Fruit fly (Drosophila melanogaster) whole organism, embryonic: ENCODE results near the gene CG10301.

Source experiments
- B-H1 ChIP-seq: fragments of 200-800 bp; sonication (Bioruptor generic); IDR thresholded peaks from 3 replicates; pipeline ENCODE4 v1.3.6; 2022; ENCODE audit warnings: missing biosample characterization, missing genetic modification characterization
- CG10267 ChIP-seq: fragments of 200-800 bp; sonication (Bioruptor generic); optimal IDR thresholded peaks from 2 replicates; lab custom pipeline; 2018; ENCODE audit warnings: missing biosample characterization, mild to moderate bottlenecking, missing genetic modification characterization, moderate library complexity
- CG10366 ChIP-seq: fragments of 200-800 bp; sonication (Bioruptor generic); IDR thresholded peaks from 2 replicates; pipeline ENCODE4 v1.3.6; 2022; ENCODE audit warnings: missing biosample characterization, missing genetic modification characterization
- CG10462 ChIP-seq: fragments of 200-800 bp; sonication (Bioruptor generic); optimal IDR thresholded peaks from 2 replicates; lab custom pipeline; 2016; ENCODE audit warnings: missing biosample characterization, missing genetic modification characterization
- CG11696 ChIP-seq: fragments of 200-800 bp; sonication (Bioruptor generic); IDR thresholded peaks from 2 replicates; pipeline ENCODE4 v1.3.6; 2022; ENCODE audit warnings: missing biosample characterization, missing genetic modification characterization
- CG12155 ChIP-seq: fragments of 200-800 bp; sonication (Bioruptor generic); optimal IDR thresholded peaks from 3 replicates; lab custom pipeline; 2016; ENCODE audit warnings: missing biosample characterization, missing genetic modification characterization
- CG12744 ChIP-seq: fragments of 200-800 bp; sonication (Bioruptor generic); optimal IDR thresholded peaks from 2 replicates; lab custom pipeline; 2016; ENCODE audit warnings: missing biosample characterization, missing genetic modification characterization
- CG1529 ChIP-seq: fragments of 200-800 bp; sonication (Bioruptor generic); optimal IDR thresholded peaks from 3 replicates; lab custom pipeline; 2018; ENCODE audit warnings: missing biosample characterization, missing genetic modification characterization
- CG18262 ChIP-seq: fragments of 200-800 bp; optimal IDR thresholded peaks from 3 replicates; lab custom pipeline; 2019; ENCODE audit warnings: missing biosample characterization, mild to moderate bottlenecking, missing genetic modification characterization, moderate library complexity
- CG2120 ChIP-seq: fragments of 200-800 bp; sonication (Bioruptor generic); optimal IDR thresholded peaks from 3 replicates; lab custom pipeline; 2016; ENCODE audit warnings: missing biosample characterization, missing genetic modification characterization
- CG31441 ChIP-seq: fragments of 200-800 bp; sonication (Bioruptor generic); IDR thresholded peaks from 2 replicates; pipeline ENCODE4 v1.3.6; 2022; ENCODE audit warnings: missing biosample characterization, missing genetic modification characterization
- CG32772 ChIP-seq: fragments of 200-800 bp; sonication (Bioruptor generic); IDR thresholded peaks from 2 replicates; pipeline ENCODE4 v1.3.6; 2022; ENCODE audit warnings: missing biosample characterization, missing genetic modification characterization
- CG7556 ChIP-seq: fragments of 200-800 bp; sonication (Bioruptor generic); optimal IDR thresholded peaks from 2 replicates; lab custom pipeline; 2017; ENCODE audit warnings: missing biosample characterization, mild to moderate bottlenecking, missing genetic modification characterization
- CG9797 ChIP-seq: fragments of 200-800 bp; sonication (Bioruptor generic); optimal IDR thresholded peaks from 3 replicates; lab custom pipeline; 2018; ENCODE audit warnings: missing biosample characterization, mild to moderate bottlenecking, missing genetic modification characterization
- D ChIP-seq, 2 experiments: fragments of 200-800 bp in 1 of 2; fragments of >200 bp in 1 of 2; sonication (Bioruptor generic) in 1 of 2; optimal IDR thresholded peaks; 2 replicates in 1 of 2; 3 replicates in 1 of 2; lab custom pipeline; 2017; ENCODE audit warnings: mild to moderate bottlenecking in 1 of 2, missing biosample characterization in 1 of 2, missing genetic modification characterization in 1 of 2, missing genetic modification reagents in 1 of 2
- D19A ChIP-seq: fragments of 200-800 bp; optimal IDR thresholded peaks from 3 replicates; lab custom pipeline; 2019; ENCODE audit warnings: missing biosample characterization, mild to moderate bottlenecking, missing genetic modification characterization, moderate library complexity
- ERR ChIP-seq: fragments of 200-800 bp; sonication (Bioruptor generic); optimal IDR thresholded peaks from 2 replicates; lab custom pipeline; 2016; ENCODE audit warnings: missing biosample characterization, missing genetic modification characterization
- Hr3 ChIP-seq: fragments of 200-800 bp; sonication (Bioruptor generic); optimal IDR thresholded peaks from 3 replicates; lab custom pipeline; 2016; ENCODE audit warnings: missing biosample characterization, missing genetic modification characterization
- Jarid2 ChIP-seq: fragments of 200-800 bp; sonication (Bioruptor generic); optimal IDR thresholded peaks from 3 replicates; lab custom pipeline; 2017; ENCODE audit warnings: mild to moderate bottlenecking, missing biosample characterization, missing genetic modification reagents, missing genetic modification characterization
- Meics ChIP-seq: fragments of 200-800 bp; sonication (Bioruptor generic); optimal IDR thresholded peaks from 2 replicates; lab custom pipeline; 2017; ENCODE audit warnings: missing biosample characterization, mild to moderate bottlenecking, missing genetic modification characterization
- Pdp1 ChIP-seq, 2 experiments: fragments of 200-800 bp; sonication (Bioruptor generic); optimal IDR thresholded peaks; 3 replicates each; lab custom pipeline; 2016; ENCODE audit warnings: missing biosample characterization in 2 of 2, missing genetic modification characterization in 2 of 2, mild to moderate bottlenecking in 1 of 2, moderate library complexity in 1 of 2
- Side ChIP-seq: fragments of 200-800 bp; sonication (Bioruptor generic); optimal IDR thresholded peaks from 2 replicates; lab custom pipeline; 2016; ENCODE audit warnings: missing biosample characterization, missing genetic modification characterization
- Six4 ChIP-seq: fragments of 200-800 bp; sonication (Bioruptor generic); optimal IDR thresholded peaks from 2 replicates; lab custom pipeline; 2016; ENCODE audit warnings: missing biosample characterization, missing genetic modification characterization
- Sox102F ChIP-seq: fragments of 200-800 bp; sonication (Bioruptor generic); optimal IDR thresholded peaks from 2 replicates; lab custom pipeline; 2018; ENCODE audit warnings: missing biosample characterization, mild to moderate bottlenecking, missing genetic modification characterization, moderate library complexity
- Spps ChIP-seq: fragments of 200-800 bp; sonication (Bioruptor generic); optimal IDR thresholded peaks from 2 replicates; lab custom pipeline; 2018; ENCODE audit warnings: missing biosample characterization, mild to moderate bottlenecking, missing genetic modification characterization
- Usf ChIP-seq: fragments of 200-800 bp; sonication (Bioruptor generic); optimal IDR thresholded peaks from 2 replicates; lab custom pipeline; 2017; ENCODE audit warnings: missing genotype, missing biosample characterization, missing genetic modification characterization
- abd-A ChIP-seq: fragments of 200-800 bp; sonication (Bioruptor generic); optimal IDR thresholded peaks from 3 replicates; lab custom pipeline; 2019; ENCODE audit warnings: missing biosample characterization, mild to moderate bottlenecking, missing genetic modification characterization, moderate library complexity
- bbx ChIP-seq: fragments of 200-800 bp; sonication (Bioruptor generic); IDR thresholded peaks from 2 replicates; pipeline ENCODE4 v1.3.6; 2022; ENCODE audit warnings: missing biosample characterization, missing genetic modification characterization; ENCODE audit not compliant: partially characterized antibody
- chif ChIP-seq, 2 experiments: fragments of 200-800 bp; sonication (Bioruptor generic); optimal IDR thresholded peaks; 3 replicates each; lab custom pipeline; 2016; ENCODE audit warnings: missing biosample characterization in 2 of 2, missing genetic modification characterization in 2 of 2
- ci ChIP-seq: fragments of 200-800 bp; sonication (Bioruptor generic); IDR thresholded peaks from 3 replicates; pipeline ENCODE4 v1.3.6; 2022; ENCODE audit warnings: missing biosample characterization, missing genetic modification characterization
- crol ChIP-seq: fragments of 200-800 bp; sonication (Bioruptor generic); IDR thresholded peaks from 2 replicates; pipeline ENCODE4 v1.3.6; 2022; ENCODE audit warnings: missing biosample characterization, missing genetic modification characterization
- dati ChIP-seq: fragments of 200-800 bp; sonication (Bioruptor generic); IDR thresholded peaks from 2 replicates; pipeline ENCODE4 v1.3.6; 2022; ENCODE audit warnings: missing biosample characterization, missing genetic modification characterization
- dpn ChIP-seq, 2 experiments: fragments of 200-800 bp; sonication (Bioruptor generic); optimal IDR thresholded peaks; 3 replicates each; lab custom pipeline; 2016; ENCODE audit warnings: missing biosample characterization in 2 of 2, missing genetic modification characterization in 2 of 2
- gt ChIP-seq: fragments of 200-800 bp; sonication (Bioruptor generic); IDR thresholded peaks from 2 replicates; pipeline ENCODE4 v1.3.6; 2022; ENCODE audit warnings: missing biosample characterization, missing genetic modification characterization
- jumu ChIP-seq: fragments of 200-800 bp; sonication (Bioruptor generic); optimal IDR thresholded peaks from 3 replicates; lab custom pipeline; 2016; ENCODE audit warnings: missing biosample characterization, missing genetic modification characterization
- lov ChIP-seq, 2 experiments: fragments of 200-800 bp in 1 of 2; fragments of >200 bp in 1 of 2; sonication (Bioruptor generic) in 1 of 2; IDR thresholded peaks in 1 of 2; optimal IDR thresholded peaks in 1 of 2; 2 replicates in 1 of 2; 3 replicates in 1 of 2; pipeline versions ENCODE4 v1.3.6 to Lab custom; 2017 to 2022; ENCODE audit warnings: missing biosample characterization in 1 of 2, missing genetic modification characterization in 1 of 2
- mam ChIP-seq: fragments of 200-800 bp; sonication (Bioruptor generic); optimal IDR thresholded peaks from 3 replicates; lab custom pipeline; 2016; ENCODE audit warnings: missing biosample characterization, missing genetic modification characterization
- mirr ChIP-seq: fragments of 200-800 bp; sonication (Bioruptor generic); optimal IDR thresholded peaks from 3 replicates; lab custom pipeline; 2018; ENCODE audit warnings: missing biosample characterization, mild to moderate bottlenecking, missing genetic modification characterization
- onecut ChIP-seq: fragments of 200-800 bp; sonication (Bioruptor generic); IDR thresholded peaks from 2 replicates; pipeline ENCODE4 v1.3.6; 2022; ENCODE audit warnings: missing biosample characterization, missing genetic modification characterization
- pb ChIP-seq: fragments of 200-800 bp; sonication (Bioruptor generic); optimal IDR thresholded peaks from 3 replicates; lab custom pipeline; 2016; ENCODE audit warnings: missing biosample characterization, missing genetic modification characterization
- peb ChIP-seq: fragments of 200-800 bp; sonication (Bioruptor generic); IDR thresholded peaks from 2 replicates; pipeline ENCODE4 v1.3.6; 2022; ENCODE audit warnings: missing biosample characterization, missing genetic modification characterization
- pfk ChIP-seq: fragments of 200-800 bp; sonication (Bioruptor generic); optimal IDR thresholded peaks from 2 replicates; lab custom pipeline; 2018; ENCODE audit warnings: missing biosample characterization, mild to moderate bottlenecking, missing genetic modification characterization, moderate library complexity
- ranshi ChIP-seq: fragments of 200-800 bp; sonication (Bioruptor generic); IDR thresholded peaks from 2 replicates; pipeline ENCODE4 v1.3.6; 2022; ENCODE audit warnings: missing biosample characterization, missing genetic modification characterization
- repo ChIP-seq: fragments of 200-800 bp; sonication (Bioruptor generic); optimal IDR thresholded peaks from 2 replicates; lab custom pipeline; 2016; ENCODE audit warnings: missing biosample characterization, missing genetic modification characterization
- run ChIP-seq: fragments of 200-800 bp; sonication (Bioruptor generic); optimal IDR thresholded peaks from 3 replicates; lab custom pipeline; 2018; ENCODE audit warnings: missing biosample characterization, mild to moderate bottlenecking, missing genetic modification characterization
- sd ChIP-seq: fragments of 200-800 bp; sonication (Bioruptor generic); optimal IDR thresholded peaks from 3 replicates; lab custom pipeline; 2018; ENCODE audit warnings: missing biosample characterization, mild to moderate bottlenecking, missing genetic modification characterization, moderate library complexity
- so ChIP-seq: fragments of 200-800 bp; sonication (Bioruptor generic); IDR thresholded peaks from 3 replicates; pipeline ENCODE4 v1.3.6; 2022; ENCODE audit warnings: missing biosample characterization, missing genetic modification characterization
- twi ChIP-seq: fragments of 200-800 bp; optimal IDR thresholded peaks from 2 replicates; lab custom pipeline; 2019; ENCODE audit warnings: missing biosample characterization, mild to moderate bottlenecking, missing genetic modification characterization, moderate library complexity
- usp ChIP-seq: fragments of >200 bp; optimal IDR thresholded peaks from 2 replicates; lab custom pipeline; 2017; ENCODE audit warnings: missing biosample characterization, missing genetic modification characterization

Gene CG10301

dm6 chr3R:23709508-23710208 is at the start of gene CG10301 (continued):
- no peak for TF ChIP-seq D (optimal IDR thresholded peaks at IDR 0.05; lab: Kevin White, UChicago)
- peak; percentile 61 for TF ChIP-seq D (GFP tag; optimal IDR thresholded peaks at IDR 0.05; lab: Kevin White, UChicago)
- no peak for TF ChIP-seq jumu (GFP tag; lab: Kevin White, UChicago)
- TF ChIP-seq so (GFP tag; lab: Robert Waterston, UW) = peak; percentile 41; the same call in 1 of the 3 replicates
- TF ChIP-seq Hr3 (GFP tag; lab: Kevin White, UChicago) = peak; percentile 47
- peak; percentile 67 for TF ChIP-seq D19A (tag; lab: Kevin White, UChicago)
- TF ChIP-seq pb (GFP tag; lab: Kevin White, UChicago) = no peak
- no peak for TF ChIP-seq mirr (GFP tag; lab: Kevin White, UChicago)
- peak; percentile 10 for TF ChIP-seq Side (GFP tag; lab: Kevin White, UChicago)
- no peak for TF ChIP-seq Jarid2 (GFP tag; lab: Kevin White, UChicago)
- TF ChIP-seq Sox102F (GFP tag; lab: Kevin White, UChicago) = peak; percentile 70
- TF ChIP-seq Spps (tag; lab: Kevin White, UChicago) = peak; percentile 28
- no peak for TF ChIP-seq bbx (GFP tag; lab: Robert Waterston, UW)
- no peak for TF ChIP-seq ERR (GFP tag; lab: Kevin White, UChicago)
- no peak for TF ChIP-seq CG2120 (GFP tag; lab: Kevin White, UChicago)
- TF ChIP-seq CG9797 (GFP tag; lab: Kevin White, UChicago) = no peak
- TF ChIP-seq twi (tag; lab: Kevin White, UChicago) = peak; percentile 53
- peak; percentile 38 for TF ChIP-seq CG7556 (GFP tag; lab: Kevin White, UChicago)
- peak; percentile 13 for TF ChIP-seq mam (GFP tag; lab: Kevin White, UChicago)
- no peak for TF ChIP-seq pfk (GFP tag; lab: Kevin White, UChicago)
- peak; percentile 65 for TF ChIP-seq CG31441 (GFP tag; lab: Robert Waterston, UW)
- TF ChIP-seq CG10366 (GFP tag; lab: Robert Waterston, UW) = peak; percentile 53
- TF ChIP-seq dpn (GFP tag; optimal IDR thresholded peaks at IDR 0.05; lab: Kevin White, UChicago) = peak; percentile 32 to 49
- TF ChIP-seq abd-A (tag; lab: Kevin White, UChicago) = no peak
- no peak for TF ChIP-seq dati (GFP tag; lab: Robert Waterston, UW)
- peak; percentile 21 to 34 for TF ChIP-seq Pdp1 (GFP tag; optimal IDR thresholded peaks at IDR 0.05; lab: Kevin White, UChicago)
- no peak for TF ChIP-seq usp (GFP tag; lab: Kevin White, UChicago)
- TF ChIP-seq CG10462 (GFP tag; lab: Kevin White, UChicago) = peak; percentile 43
- 0 out of 2 replicates have a peak, but pooled peaks have one; percentile 31 for TF ChIP-seq gt (GFP tag; lab: Robert Waterston, UW)
- TF ChIP-seq peb (GFP tag; lab: Robert Waterston, UW) = peak; percentile 48
- no peak for TF ChIP-seq lov (optimal IDR thresholded peaks at IDR 0.05; lab: Kevin White, UChicago)
- TF ChIP-seq lov (GFP tag; IDR thresholded peaks at IDR 0.05; lab: Robert Waterston, UW) = peak; percentile 62; the same call in 1 of the 3 replicates
- TF ChIP-seq run = no peak
- TF ChIP-seq CG1529 (GFP tag; lab: Kevin White, UChicago) = peak; percentile 58
- TF ChIP-seq B-H1 = peak; percentile 35; the same call in 2 of the 3 replicates
- no peak for TF ChIP-seq Meics (GFP tag; lab: Kevin White, UChicago)
- TF ChIP-seq Usf (GFP tag; lab: Kevin White, UChicago) = peak; percentile 44
- peak; percentile 49; the same call in 1 of the 2 replicates for TF ChIP-seq CG32772 (GFP tag; lab: Robert Waterston, UW)
- peak; percentile 74 for TF ChIP-seq CG18262 (tag; lab: Kevin White, UChicago)
- TF ChIP-seq chif (GFP tag; optimal IDR thresholded peaks at IDR 0.05; lab: Kevin White, UChicago) = peak; percentile 30 to 77
- no peak for TF ChIP-seq repo (GFP tag; lab: Kevin White, UChicago)
- peak; percentile 67 for TF ChIP-seq CG10267 (tag; lab: Kevin White, UChicago)
- no peak for TF ChIP-seq CG12744 (GFP tag; lab: Kevin White, UChicago)
- no peak for TF ChIP-seq CG12155 (GFP tag; lab: Kevin White, UChicago)
- peak; percentile 82 for TF ChIP-seq ci (GFP tag; lab: Robert Waterston, UW)
- no peak for TF ChIP-seq CG11696 (GFP tag; lab: Robert Waterston, UW)
- peak; percentile 50; the same call in 1 of the 2 replicates for TF ChIP-seq onecut (GFP tag; lab: Robert Waterston, UW)
- TF ChIP-seq crol (GFP tag; lab: Robert Waterston, UW) = no peak
- TF ChIP-seq ranshi (GFP tag; lab: Robert Waterston, UW) = peak; percentile 68
- peak; percentile 3 for TF ChIP-seq sd
- peak; percentile 73 for TF ChIP-seq Six4 (GFP tag; lab: Kevin White, UChicago)
